Fruit fly (Drosophila melanogaster) whole organism, prepupa: ENCODE results near the gene Prosbeta2.

Source experiments
- CG10631 ChIP-seq: fragments of 200-800 bp; sonication (Bioruptor generic); optimal IDR thresholded peaks from 2 replicates; lab custom pipeline; 2016; ENCODE audit warnings: missing biosample characterization, missing genetic modification characterization
- CG11294 ChIP-seq: fragments of 200-800 bp; sonication (Bioruptor generic); IDR thresholded peaks from 2 replicates; pipeline ENCODE4 v1.3.6; 2022; ENCODE audit warnings: missing biosample characterization, missing genetic modification characterization
- CG11902 ChIP-seq: fragments of 200-800 bp; sonication (Bioruptor generic); optimal IDR thresholded peaks from 3 replicates; lab custom pipeline; 2016; ENCODE audit warnings: missing biosample characterization, missing genetic modification characterization
- CG1621 ChIP-seq: fragments of 200-800 bp; sonication (Bioruptor generic); optimal IDR thresholded peaks from 3 replicates; lab custom pipeline; 2018; ENCODE audit warnings: missing biosample characterization, mild to moderate bottlenecking, missing genetic modification characterization
- CG6163 ChIP-seq: fragments of 200-800 bp; sonication (Bioruptor generic); IDR thresholded peaks from 3 replicates; pipeline ENCODE4 v1.3.6; 2022; ENCODE audit warnings: missing biosample characterization, missing genetic modification characterization
- Eip78C ChIP-seq: fragments of 200-800 bp; sonication (Bioruptor generic); peaks from one replicate; lab custom pipeline; 2016; ENCODE audit warnings: missing biosample characterization, missing genetic modification characterization
- Ets21C ChIP-seq: fragments of 200-800 bp; sonication (Bioruptor generic); optimal IDR thresholded peaks from 3 replicates; lab custom pipeline; 2016; ENCODE audit warnings: missing biosample characterization, missing genetic modification characterization
- OdsH ChIP-seq: fragments of 200-800 bp; sonication (Bioruptor generic); optimal IDR thresholded peaks from 3 replicates; lab custom pipeline; 2016; ENCODE audit warnings: missing biosample characterization, missing genetic modification characterization
- dsx ChIP-seq: fragments of 200-800 bp; optimal IDR thresholded peaks from 3 replicates; lab custom pipeline; 2019; ENCODE audit warnings: missing biosample characterization, mild to moderate bottlenecking, missing genetic modification characterization, moderate library complexity; ENCODE audit not compliant: poor library complexity, severe bottlenecking
- eg ChIP-seq: fragments of 200-800 bp; sonication (Bioruptor generic); IDR thresholded peaks from 3 replicates; pipeline ENCODE4 v1.3.6; 2022; ENCODE audit warnings: missing biosample characterization, missing genetic modification characterization

DNA sequence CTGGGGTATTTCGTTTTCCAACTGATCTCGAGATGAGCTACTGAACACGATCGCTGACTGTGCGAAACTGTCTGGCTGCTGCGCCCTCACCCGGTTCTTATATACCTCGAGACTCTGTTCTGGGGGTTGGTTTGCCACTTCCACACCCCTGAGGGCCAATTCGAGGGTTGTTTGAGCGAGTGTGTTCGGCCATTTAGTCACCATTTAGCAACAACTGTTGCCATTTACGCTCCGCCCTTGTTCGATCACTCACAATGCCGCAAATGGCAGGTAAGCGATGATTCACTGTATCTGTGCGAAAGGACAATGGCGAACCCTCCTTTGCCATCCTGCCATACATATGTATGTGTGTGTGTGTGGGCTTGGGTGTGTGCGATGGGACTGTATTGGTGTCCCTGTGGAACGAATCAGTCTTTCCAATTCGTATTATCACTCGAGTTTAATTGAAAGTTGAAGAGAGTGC lies 44.2 kb downstream of the Prosbeta2 start, which contains the start of gene ind:
- TF ChIP-seq CG1621 (tag; lab: Kevin White, UChicago) (no peak), OdsH (no peak), dsx (GFP tag; lab: Kevin White, UChicago) (no peak), CG6163 (GFP tag; lab: Robert Waterston, UW) (no peak), CG11294 (no peak), Ets21C (no peak), Eip78C (GFP tag; lab: Kevin White, UChicago) (no peak), eg (no peak), CG10631 (GFP tag; lab: Kevin White, UChicago) (no peak), CG11902 (GFP tag; lab: Kevin White, UChicago) (no peak)
